Worm (Caenorhabditis elegans): Measurements from ENCODE around the gene elf-1.

Gene elf-1

DNA sequence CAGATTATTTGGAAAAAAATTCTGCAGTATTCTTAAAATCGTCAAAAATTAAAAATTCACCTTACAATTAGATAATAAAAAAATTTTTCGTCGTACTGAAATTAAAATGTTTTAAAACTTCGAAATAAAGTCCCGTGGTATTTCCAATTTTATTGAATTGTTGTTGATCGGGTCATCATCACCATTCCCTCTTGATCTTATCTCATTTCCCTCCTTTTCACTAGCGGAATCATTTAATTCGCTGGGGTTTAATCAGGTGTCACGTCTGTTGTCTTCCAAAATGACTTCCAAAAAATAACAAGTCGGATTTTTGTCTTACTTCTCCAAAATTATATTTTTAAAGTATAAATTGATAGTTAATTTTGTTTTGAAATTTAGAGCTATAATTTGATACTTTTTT, 32.3 kb upstream of the elf-1 start:
- TF ChIP-seq ahr-1 (tag; optimal IDR thresholded peaks at IDR 0.05) (no peak), hlh-8 (tag; optimal IDR thresholded peaks at IDR 0.05) (no peak), che-1 (tag; optimal IDR thresholded peaks at IDR 0.05) (no peak), ceh-9 (tag; optimal IDR thresholded peaks at IDR 0.05) (no peak), ceh-45 (GFP tag; IDR thresholded peaks at IDR 0.05) (no peak), gmeb-2 (tag; optimal IDR thresholded peaks at IDR 0.05) (no peak), unc-42 (tag; optimal IDR thresholded peaks at IDR 0.05) (no peak), hlh-13 (GFP tag; optimal IDR thresholded peaks at IDR 0.05) (no peak), ets-4 (tag; optimal IDR thresholded peaks at IDR 0.05) (no peak), syd-9 (tag; optimal IDR thresholded peaks at IDR 0.05) (no peak), nhr-232 (tag; optimal IDR thresholded peaks at IDR 0.05) (no peak), zip-5 (tag; optimal IDR thresholded peaks at IDR 0.05) (no peak), sox-2 (GFP tag; IDR thresholded peaks at IDR 0.05) (no peak)

ce11 chrIII:657241-657640, 31.7 kb upstream of the elf-1 start:
- TF ChIP-seq elt-2 (tag; optimal IDR thresholded peaks at IDR 0.05) (no peak), pax-1 (tag; optimal IDR thresholded peaks at IDR 0.05) (no peak), pha-2 (tag; optimal IDR thresholded peaks at IDR 0.05) (no peak), unc-42 (tag; optimal IDR thresholded peaks at IDR 0.05) (peak; percentile 6), elt-4 (tag; optimal IDR thresholded peaks at IDR 0.05) (no peak), zip-5 (tag; optimal IDR thresholded peaks at IDR 0.05) (no peak), mec-3 (tag; optimal IDR thresholded peaks at IDR 0.05; ENCODE audit: borderline replicate concordance) (no peak), ref-2 (tag; optimal IDR thresholded peaks at IDR 0.05) (no peak)

- TF ChIP-seq tbx-2 (tag; optimal IDR thresholded peaks at IDR 0.05) (no peak), nfya-1 (tag; optimal IDR thresholded peaks at IDR 0.05) (peak; percentile 6), dve-1 (tag; optimal IDR thresholded peaks at IDR 0.05) (no peak)
These were observed 30.6 kb upstream of the elf-1 start, which contains the start of gene C09F5.1 for ce11 chrIII:658357-658756. TSS of gene C09F5.1 (plus strand) at chrIII:658709.

ce11 chrIII:665173-665757, 23.7 kb upstream of the elf-1 start, which contains the start of gene C09F5.3:
TSS of gene C09F5.3 (minus strand) at chrIII:665266.
- TF ChIP-seq mec-3 (tag; optimal IDR thresholded peaks at IDR 0.05; ENCODE audit: borderline replicate concordance) (no peak), unc-42 (tag; optimal IDR thresholded peaks at IDR 0.05) (peak; percentile 8), syd-9 (tag; optimal IDR thresholded peaks at IDR 0.05) (no peak), unc-3 (GFP tag; conservative IDR thresholded peaks at IDR 0.05) (peak; percentile 92), unc-3 (tag; optimal IDR thresholded peaks at IDR 0.05) (peak; percentile 98), pat-9 (tag; optimal IDR thresholded peaks at IDR 0.05) (no peak), hlh-6 (tag; optimal IDR thresholded peaks at IDR 0.05) (no peak), ceh-14 (tag; optimal IDR thresholded peaks at IDR 0.05) (peak; percentile 9)

- TF ChIP-seq ttx-3 (tag; optimal IDR thresholded peaks at IDR 0.05): no peak
- TF ChIP-seq ceh-6 (GFP tag; optimal IDR thresholded peaks at IDR 0.05): peak; percentile 34
- TF ChIP-seq ama-1 (optimal IDR thresholded peaks at IDR 0.05): no peak
- TF ChIP-seq sox-2 (GFP tag; IDR thresholded peaks at IDR 0.05): no peak
- TF ChIP-seq ceh-2 (tag; optimal IDR thresholded peaks at IDR 0.05): peak; percentile 23
- TF ChIP-seq pha-4 (tag; optimal IDR thresholded peaks at IDR 0.05): no peak
- peak; percentile 84 for TF ChIP-seq ceh-18 (tag; optimal IDR thresholded peaks at IDR 0.05)
- TF ChIP-seq fkh-10 (GFP tag; optimal IDR thresholded peaks at IDR 0.05): peak; percentile 21
- TF ChIP-seq nfya-1 (tag; optimal IDR thresholded peaks at IDR 0.05): peak; percentile 23
- TF ChIP-seq rnt-1 (tag; optimal IDR thresholded peaks at IDR 0.05): peak; percentile 32
- peak; percentile 33 for TF ChIP-seq pag-3 (tag; optimal IDR thresholded peaks at IDR 0.05; ENCODE audit: borderline replicate concordance)
- no peak for TF ChIP-seq ceh-9 (tag; optimal IDR thresholded peaks at IDR 0.05)
- peak; percentile 94 for TF ChIP-seq unc-42 (tag; optimal IDR thresholded peaks at IDR 0.05)
- TF ChIP-seq hlh-6 (tag; optimal IDR thresholded peaks at IDR 0.05): peak; percentile 43
- peak; percentile 69 for TF ChIP-seq ceh-14 (tag; optimal IDR thresholded peaks at IDR 0.05)
- peak; percentile 74 for TF ChIP-seq ceh-19 (GFP tag; optimal IDR thresholded peaks at IDR 0.05)
- peak; percentile 84 for TF ChIP-seq ceh-31 (tag; optimal IDR thresholded peaks at IDR 0.05)
- no peak for TF ChIP-seq sox-4 (tag; optimal IDR thresholded peaks at IDR 0.05)
- TF ChIP-seq pat-9 (tag; optimal IDR thresholded peaks at IDR 0.05): peak; percentile 6
- peak; percentile 40 for TF ChIP-seq ref-2 (tag; optimal IDR thresholded peaks at IDR 0.05)
- peak; percentile 35 for TF ChIP-seq sdc-2 (tag; optimal IDR thresholded peaks at IDR 0.05)
- no peak for TF ChIP-seq hlh-15 (tag; optimal IDR thresholded peaks at IDR 0.05)
- no peak for TF ChIP-seq ceh-24 (tag; optimal IDR thresholded peaks at IDR 0.05)
- TF ChIP-seq pax-1 (tag; optimal IDR thresholded peaks at IDR 0.05): no peak
- TF ChIP-seq unc-55 (GFP tag; optimal IDR thresholded peaks at IDR 0.05): peak; percentile 77
These were observed 20.6 kb upstream of the elf-1 start, which contains the start of gene W02B3.3 for ce11 chrIII:668303-668893. TSS of gene W02B3.3 (minus strand) at chrIII:668433.

Measured in whole organism, late embryonic.